Fruit fly (Drosophila melanogaster): Measurements from ENCODE around the gene oxt.
A peak's percentile ranks its signal among the peaks of the same experiment; 100 is the strongest.

dm6 chr3L:2262515-2262944 is at the start of gene oxt, which contains the start of gene CG13807:
- TF ChIP-seq CG8632 (GFP tag; optimal IDR thresholded peaks at IDR 0.05) (peak; percentile 81), CG11762 (GFP tag; optimal IDR thresholded peaks at IDR 0.05; ENCODE audit: insufficient read depth) (peak; percentile 65), OdsH (GFP tag; optimal IDR thresholded peaks at IDR 0.05) (peak; percentile 88), CG16779 (tag; optimal IDR thresholded peaks at IDR 0.05) (peak; percentile 37), Smox (GFP tag; optimal IDR thresholded peaks at IDR 0.05) (peak; percentile 83), Blimp-1 (GFP tag; optimal IDR thresholded peaks at IDR 0.05) (peak; percentile 29), Hr4 (GFP tag; optimal IDR thresholded peaks at IDR 0.05) (peak; percentile 84), CG32006 (GFP tag; optimal IDR thresholded peaks at IDR 0.05) (peak; percentile 89), CG10669 (GFP tag; optimal IDR thresholded peaks at IDR 0.05) (peak; percentile 76), Eip75B (GFP tag; optimal IDR thresholded peaks at IDR 0.05) (peak; percentile 75), achi (GFP tag; optimal IDR thresholded peaks at IDR 0.05) (peak; percentile 87)
